Worm (Caenorhabditis elegans) whole organism, early embryonic: ENCODE data around the gene T05C1.5.

Experiments
- B0310.2 ChIP-seq: sonication (generic microtip); optimal IDR thresholded peaks from 2 replicates; lab custom pipeline; 2016; ENCODE audit warnings: mild to moderate bottlenecking, missing genetic modification characterization, missing compliant biosample characterization
- F13C5.2 ChIP-seq: sonication (generic microtip); optimal IDR thresholded peaks from 2 replicates; lab custom pipeline; 2017; ENCODE audit warnings: mild to moderate bottlenecking, missing genetic modification characterization, inconsistent platforms, missing compliant biosample characterization
- aly-1 ChIP-seq: sonication (generic microtip); optimal IDR thresholded peaks from 2 replicates; lab custom pipeline; 2016; ENCODE audit warnings: missing genetic modification characterization, missing compliant biosample characterization
- ama-1 ChIP-seq: fragments of 150-350 bp; optimal IDR thresholded peaks from 2 replicates; lab custom pipeline; 2014
- ceh-13 ChIP-seq: fragments of 200-800 bp; sonication (Bioruptor generic); optimal IDR thresholded peaks from 2 replicates; lab custom pipeline; 2018; ENCODE audit warnings: mild to moderate bottlenecking, missing genetic modification characterization, missing compliant biosample characterization
- ceh-36 ChIP-seq: sonication (generic microtip); optimal IDR thresholded peaks from 2 replicates; lab custom pipeline; 2016; ENCODE audit warnings: missing genetic modification characterization, inconsistent platforms, missing compliant biosample characterization
- ets-7 ChIP-seq: sonication (generic microtip); optimal IDR thresholded peaks from 2 replicates; lab custom pipeline; 2016; ENCODE audit warnings: missing genotype, missing genetic modification characterization, missing compliant biosample characterization
- flt-1 ChIP-seq: fragments of 200-800 bp; sonication (Bioruptor generic); IDR thresholded peaks from 2 replicates; pipeline ENCODE4 v1.3.6; 2022; ENCODE audit warnings: missing genetic modification characterization, missing compliant biosample characterization
- hmbx-1 ChIP-seq: sonication (generic microtip); optimal IDR thresholded peaks from 2 replicates; lab custom pipeline; 2016; ENCODE audit warnings: mild to moderate bottlenecking, missing genetic modification characterization, missing compliant biosample characterization
- hmg-4 ChIP-seq: fragments of 200-800 bp; sonication (Bioruptor generic); optimal IDR thresholded peaks from 2 replicates; lab custom pipeline; 2018; ENCODE audit warnings: mild to moderate bottlenecking, missing genetic modification characterization, missing compliant biosample characterization
- hnd-1 ChIP-seq: sonication (generic microtip); optimal IDR thresholded peaks from 2 replicates; lab custom pipeline; 2016; ENCODE audit warnings: missing genetic modification characterization, missing compliant biosample characterization
- pes-1 ChIP-seq: fragments of 200-800 bp; sonication (Bioruptor generic); IDR thresholded peaks from 2 replicates; pipeline ENCODE4 v1.3.6; 2022; ENCODE audit warnings: missing genetic modification reagents, missing genetic modification characterization, missing compliant biosample characterization
- scrt-1 ChIP-seq: fragments of 200-800 bp; sonication (Bioruptor generic); IDR thresholded peaks from 2 replicates; pipeline ENCODE4 v1.3.6; 2022; ENCODE audit warnings: missing genetic modification characterization, missing compliant biosample characterization
- sea-1 ChIP-seq: fragments of 200-800 bp; sonication (Bioruptor generic); conservative IDR thresholded peaks from 2 replicates; pipeline ENCODE4 v1.3.6; 2022; ENCODE audit warnings: missing genetic modification characterization, missing compliant biosample characterization
- tbx-11 ChIP-seq: fragments of 200-800 bp; sonication (Bioruptor generic); IDR thresholded peaks from 2 replicates; pipeline ENCODE4 v1.3.6; 2022; ENCODE audit warnings: missing genetic modification characterization, missing compliant biosample characterization
- tbx-37 ChIP-seq: fragments of 200-800 bp; sonication (Bioruptor generic); conservative IDR thresholded peaks from 2 replicates; pipeline ENCODE4 v1.3.6; 2022; ENCODE audit warnings: missing genetic modification reagents, missing genetic modification characterization, missing compliant biosample characterization
- tra-4 ChIP-seq: sonication (generic microtip); optimal IDR thresholded peaks from 2 replicates; lab custom pipeline; 2017; ENCODE audit warnings: missing genetic modification characterization, missing compliant biosample characterization

Gene T05C1.5

ce11 chrII:4453051-4453450 is 37.6 kb downstream of the T05C1.5 start, which contains the start of gene twk-2:
Gene twk-2, minus strand, starts transcription at chrII:4453151.
- TF ChIP-seq hnd-1 (tag; lab: Kevin White, UChicago) (no peak), sea-1 (GFP tag; lab: Robert Waterston, UW) (no peak), hmbx-1 (tag; lab: Kevin White, UChicago) (no peak), ceh-36 (no peak), tbx-11 (no peak), ets-7 (tag; lab: Kevin White, UChicago) (no peak), F13C5.2 (tag; lab: Kevin White, UChicago) (no peak), hmg-4 (no peak), ceh-13 (GFP tag; lab: Kevin White, UChicago) (no peak), flt-1 (GFP tag; lab: Robert Waterston, UW) (no peak), tra-4 (tag; lab: Kevin White, UChicago) (no peak), B0310.2 (tag; lab: Kevin White, UChicago) (no peak), ama-1 (lab: Kevin White, UChicago) (no peak), aly-1 (no peak), scrt-1 (GFP tag; lab: Robert Waterston, UW) (no peak), pes-1 (GFP tag; lab: Robert Waterston, UW) (no peak)

ce11 chrII:4444811-4445210 is 45.8 kb downstream of the T05C1.5 start:
- TF ChIP-seq aly-1 = no peak
- TF ChIP-seq flt-1 (GFP tag; lab: Robert Waterston, UW) = no peak
- no peak for TF ChIP-seq scrt-1 (GFP tag; lab: Robert Waterston, UW)
- TF ChIP-seq hmg-4 = no peak
- no peak for TF ChIP-seq ceh-13 (GFP tag; lab: Kevin White, UChicago)
- no peak for TF ChIP-seq tra-4 (tag; lab: Kevin White, UChicago)
- no peak for TF ChIP-seq ets-7 (tag; lab: Kevin White, UChicago)
- TF ChIP-seq pes-1 (GFP tag; lab: Robert Waterston, UW) = no peak
- no peak for TF ChIP-seq hmbx-1 (tag; lab: Kevin White, UChicago)
- TF ChIP-seq tbx-11 = no peak
- TF ChIP-seq F13C5.2 (tag; lab: Kevin White, UChicago) = no peak
- TF ChIP-seq hnd-1 (tag; lab: Kevin White, UChicago) = no peak
- TF ChIP-seq ceh-36 = no peak
- no peak for TF ChIP-seq ama-1 (lab: Kevin White, UChicago)
- no peak for TF ChIP-seq B0310.2 (tag; lab: Kevin White, UChicago)
- TF ChIP-seq sea-1 (GFP tag; lab: Robert Waterston, UW) = no peak
- no peak for TF ChIP-seq tbx-37

ce11 chrII:4441278-4441677 is 49.4 kb downstream of the T05C1.5 start:
- TF ChIP-seq tbx-11 (no peak), ama-1 (lab: Kevin White, UChicago) (no peak), hnd-1 (tag; lab: Kevin White, UChicago) (no peak), sea-1 (GFP tag; lab: Robert Waterston, UW) (no peak), aly-1 (no peak)
